Worm (Caenorhabditis elegans) whole organism, L4 larva: ENCODE results near the gene C26D10.4.

Source experiments
- lin-15B ChIP-seq: fragments of 150-350 bp; sonication (generic microtip); optimal IDR thresholded peaks from 3 replicates; lab custom pipeline; 2014; ENCODE audit warnings: missing biosample characterization, missing genetic modification characterization
- lir-3 ChIP-seq: sonication (generic microtip); optimal IDR thresholded peaks from 2 replicates; lab custom pipeline; 2016; ENCODE audit warnings: mild to moderate bottlenecking, missing genetic modification characterization, missing compliant biosample characterization
- mdl-1 ChIP-seq, 2 experiments: fragments of 150-350 bp in 1 of 2; sonication (generic microtip) in 1 of 2; optimal IDR thresholded peaks; 2 replicates each; lab custom pipeline; 2014 to 2017; ENCODE audit warnings: missing biosample characterization in 2 of 2, missing genetic modification characterization in 2 of 2
- pha-4 ChIP-seq, 2 experiments: fragments of 150-350 bp in 1 of 2; fragments of 200-800 bp in 1 of 2; sonication (Bioruptor generic) in 1 of 2; IDR thresholded peaks in 1 of 2; optimal IDR thresholded peaks in 1 of 2; 2 replicates each; pipeline versions ENCODE4 v1.3.6 to Lab custom; 2014 to 2022; ENCODE audit warnings: missing genetic modification characterization in 2 of 2, missing genetic modification reagents in 2 of 2, missing biosample characterization in 1 of 2, missing compliant biosample characterization in 1 of 2
- skn-1 ChIP-seq: fragments of 150-350 bp; optimal IDR thresholded peaks from 2 replicates; lab custom pipeline; 2014; ENCODE audit warnings: missing biosample characterization, missing genetic modification characterization
- unc-130 ChIP-seq: sonication (generic microtip); optimal IDR thresholded peaks from 2 replicates; lab custom pipeline; 2016; ENCODE audit warnings: missing genetic modification reagents, missing genetic modification characterization, missing compliant biosample characterization
- unc-39 ChIP-seq: sonication (generic microtip); optimal IDR thresholded peaks from 2 replicates; lab custom pipeline; 2017; ENCODE audit warnings: missing biosample characterization, missing genetic modification characterization

- TF ChIP-seq unc-130 (GFP tag; lab: Kevin White, UChicago), result no peak
- no peak for TF ChIP-seq unc-39 (tag; lab: Kevin White, UChicago)
- no peak for TF ChIP-seq lir-3 (tag; lab: Kevin White, UChicago)
- no peak for TF ChIP-seq pha-4 (GFP tag; IDR thresholded peaks at IDR 0.05; lab: Robert Waterston, UW)
- TF ChIP-seq pha-4 (tag; optimal IDR thresholded peaks at IDR 0.05; lab: Kevin White, UChicago), result no peak
- TF ChIP-seq mdl-1 (tag; optimal IDR thresholded peaks at IDR 0.05; lab: Kevin White, UChicago), result no peak
- TF ChIP-seq skn-1 (tag; lab: Kevin White, UChicago), result no peak
- no peak for TF ChIP-seq lin-15B (tag; lab: Kevin White, UChicago)
These were observed 30.9 kb downstream of the C26D10.4 start, which contains the start of gene M195.2 for ce11 chrII:8360453-8360852.
